Fruit fly (Drosophila melanogaster) whole organism, adult: ENCODE measurements around the gene cib.

Experiments
- CG14711 ChIP-seq: fragments of 200-800 bp; sonication (Bioruptor generic); optimal IDR thresholded peaks from 2 replicates; lab custom pipeline; 2018; ENCODE audit warnings: missing biosample characterization, mild to moderate bottlenecking, missing genetic modification characterization, moderate library complexity
- kay ChIP-seq: fragments of 200-800 bp; sonication (Bioruptor generic); peaks from one replicate; lab custom pipeline; 2016; ENCODE audit warnings: missing biosample characterization, missing genetic modification characterization, borderline replicate concordance
- ovo ChIP-seq: fragments of 200-800 bp; sonication (Bioruptor generic); optimal IDR thresholded peaks from 2 replicates; lab custom pipeline; 2016; ENCODE audit warnings: missing biosample characterization, missing genetic modification characterization

DNA sequence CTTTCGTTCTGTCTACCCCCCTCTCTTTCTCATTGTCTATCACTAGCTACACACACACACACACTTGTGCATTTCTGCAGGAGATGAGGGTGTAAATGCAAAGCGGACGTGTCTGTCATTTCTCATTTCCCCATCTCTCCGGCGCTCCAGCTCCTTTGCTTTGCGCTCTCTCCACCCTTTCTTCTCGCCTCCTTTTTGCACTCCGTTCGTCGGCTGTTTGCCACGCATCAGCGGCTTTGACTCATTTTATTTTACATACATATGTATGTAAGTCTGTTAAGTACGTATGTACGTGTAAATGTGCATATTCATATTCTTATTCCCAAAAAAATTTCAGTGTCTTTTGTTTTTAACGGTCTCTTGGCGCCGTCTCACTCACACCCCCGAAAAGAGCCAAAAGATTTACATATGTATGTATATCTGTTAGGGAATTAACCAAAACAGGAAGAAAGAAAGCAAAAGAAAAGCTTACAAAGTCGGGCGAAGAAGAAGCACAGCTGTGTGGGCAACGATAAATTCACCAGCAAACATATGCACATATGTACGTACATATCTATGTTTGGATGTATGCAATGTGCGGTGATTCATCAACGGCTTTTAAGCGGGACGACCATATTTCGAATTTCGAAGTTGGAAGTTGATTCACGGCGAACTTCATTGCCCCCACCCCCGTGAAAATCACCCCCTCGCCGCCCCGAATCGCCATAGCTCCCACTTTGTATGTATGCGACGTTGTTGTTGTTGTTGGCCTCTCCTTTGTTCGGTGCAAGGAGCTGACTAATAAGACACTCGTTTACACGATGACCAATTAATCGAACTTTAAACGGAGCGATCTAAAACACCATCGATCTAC, 1.6 kb downstream of the cib start:
- TF ChIP-seq kay: no peak
- no peak for TF ChIP-seq ovo (GFP tag; lab: Kevin White, UChicago)
- no peak for TF ChIP-seq CG14711
